Worm (Caenorhabditis elegans) whole organism, L4 larva: ENCODE measurements around the gene T10F2.5.

ENCODE experiments used
- aly-2 ChIP-seq: sonication (generic microtip); optimal IDR thresholded peaks from 2 replicates; lab custom pipeline; 2018; ENCODE audit warnings: missing biosample characterization, missing genetic modification characterization
- ama-1 ChIP-seq: fragments of 150-350 bp; optimal IDR thresholded peaks from 2 replicates; lab custom pipeline; 2014; ENCODE audit warnings: inconsistent platforms, mixed read lengths
- ceh-20 ChIP-seq: fragments of 200-800 bp; sonication (Bioruptor generic); IDR thresholded peaks from 2 replicates; pipeline ENCODE4 v1.3.6; 2022; ENCODE audit warnings: missing genetic modification reagents, missing genetic modification characterization, missing compliant biosample characterization
- ceh-82 ChIP-seq: sonication (generic microtip); optimal IDR thresholded peaks from 2 replicates; lab custom pipeline; 2017; ENCODE audit warnings: missing biosample characterization, missing genetic modification characterization
- daf-19 ChIP-seq: fragments of 200-800 bp; sonication (Bioruptor generic); conservative IDR thresholded peaks from 2 replicates; pipeline ENCODE4 v1.3.6; 2022; ENCODE audit warnings: missing genetic modification characterization, missing compliant biosample characterization
- fkh-10 ChIP-seq: fragments of 150-350 bp; optimal IDR thresholded peaks from 2 replicates; lab custom pipeline; 2014; ENCODE audit warnings: missing biosample characterization, missing genetic modification reagents, missing genetic modification characterization
- fos-1 ChIP-seq: fragments of 150-350 bp; optimal IDR thresholded peaks from 2 replicates; lab custom pipeline; 2014; ENCODE audit warnings: missing biosample characterization, missing genetic modification characterization
- lin-13 ChIP-seq: fragments of 150-350 bp; optimal IDR thresholded peaks from 2 replicates; lab custom pipeline; 2014; ENCODE audit warnings: missing biosample characterization, missing genetic modification reagents, missing genetic modification characterization
- lin-38 ChIP-seq: fragments of 200-800 bp; sonication (Bioruptor generic); IDR thresholded peaks from 2 replicates; pipeline ENCODE4 v1.3.6; 2022; ENCODE audit warnings: missing genetic modification reagents, missing genetic modification characterization, missing compliant biosample characterization
- lsy-2 ChIP-seq, 2 experiments: fragments of 150-350 bp in 1 of 2; sonication (generic microtip) in 1 of 2; optimal IDR thresholded peaks; 2 replicates each; lab custom pipeline; 2014 to 2017; ENCODE audit warnings: missing biosample characterization in 2 of 2, missing genetic modification characterization in 2 of 2
- nhr-10 ChIP-seq: fragments of 150-350 bp; optimal IDR thresholded peaks from 2 replicates; lab custom pipeline; 2014; ENCODE audit warnings: missing biosample characterization, missing genetic modification characterization
- nhr-111 ChIP-seq: fragments of 200-800 bp; sonication (Bioruptor generic); optimal IDR thresholded peaks from 2 replicates; lab custom pipeline; 2018; ENCODE audit warnings: mild to moderate bottlenecking, missing genetic modification characterization, missing compliant biosample characterization
- pqm-1 ChIP-seq: sonication (generic microtip); optimal IDR thresholded peaks from 2 replicates; lab custom pipeline; 2017; ENCODE audit warnings: missing biosample characterization, missing genetic modification characterization
- unc-130 ChIP-seq: sonication (generic microtip); optimal IDR thresholded peaks from 2 replicates; lab custom pipeline; 2016; ENCODE audit warnings: missing genetic modification reagents, missing genetic modification characterization, missing compliant biosample characterization

- TF ChIP-seq fos-1 (tag; lab: Kevin White, UChicago) (no peak), aly-2 (tag; lab: Kevin White, UChicago) (no peak), ceh-82 (no peak), nhr-111 (GFP tag; lab: Kevin White, UChicago) (no peak), fkh-10 (GFP tag; lab: Kevin White, UChicago) (no peak), lin-13 (GFP tag; lab: Kevin White, UChicago) (no peak), lsy-2 (tag; optimal IDR thresholded peaks at IDR 0.05; lab: Kevin White, UChicago) (no peak), nhr-10 (tag; lab: Kevin White, UChicago) (no peak), lin-38 (no peak), pqm-1 (tag; lab: Kevin White, UChicago) (no peak), ceh-20 (GFP tag; lab: Robert Waterston, UW) (no peak), daf-19 (no peak), unc-130 (no peak), ama-1 (lab: Kevin White, UChicago) (no peak)
These were observed 30.1 kb downstream of the T10F2.5 start for ce11 chrIII:5129261-5129660.
